Fruit fly (Drosophila melanogaster) whole organism, embryonic: ENCODE data around the gene ATPsynB.
A peak's percentile ranks its signal among the peaks of the same experiment; 100 is the strongest.

Experiments
- Atf3 ChIP-seq: fragments of 200-800 bp; sonication (Bioruptor generic); optimal IDR thresholded peaks from 3 replicates; lab custom pipeline; 2016; ENCODE audit warnings: missing biosample characterization, missing genetic modification characterization
- BEAF-32 ChIP-seq: fragments of 200-800 bp; sonication (Bioruptor generic); optimal IDR thresholded peaks from 3 replicates; lab custom pipeline; 2017; ENCODE audit warnings: missing biosample characterization, missing genetic modification characterization, mild to moderate bottlenecking, moderate library complexity, missing genetic modification reagents
- Blimp-1 ChIP-seq: fragments of 200-800 bp; sonication (Bioruptor generic); optimal IDR thresholded peaks from 3 replicates; lab custom pipeline; 2018; ENCODE audit warnings: missing biosample characterization, missing genetic modification characterization, mild to moderate bottlenecking, moderate library complexity, missing genetic modification reagents
- CG11723 ChIP-seq: fragments of 200-800 bp; sonication (Bioruptor generic); optimal IDR thresholded peaks from 2 replicates; lab custom pipeline; 2017; ENCODE audit warnings: missing biosample characterization, mild to moderate bottlenecking, missing genetic modification characterization
- CG12236 ChIP-seq: fragments of 200-800 bp; sonication (Bioruptor generic); optimal IDR thresholded peaks from 2 replicates; lab custom pipeline; 2016; ENCODE audit warnings: missing biosample characterization, missing genetic modification characterization
- CG12659 ChIP-seq: fragments of 200-800 bp; sonication (Bioruptor generic); optimal IDR thresholded peaks from 3 replicates; lab custom pipeline; 2017; ENCODE audit warnings: mild to moderate bottlenecking, missing biosample characterization, missing genetic modification reagents, missing genetic modification characterization
- CG13894 ChIP-seq: fragments of 200-800 bp; sonication (Bioruptor generic); optimal IDR thresholded peaks from 3 replicates; lab custom pipeline; 2018; ENCODE audit warnings: missing biosample characterization, mild to moderate bottlenecking, missing genetic modification characterization, moderate library complexity
- CG14050 ChIP-seq: fragments of 200-800 bp; sonication (Bioruptor generic); IDR thresholded peaks from 3 replicates; pipeline ENCODE4 v1.3.6; 2022; ENCODE audit warnings: missing biosample characterization, missing genetic modification characterization
- CG17186 ChIP-seq: fragments of 200-800 bp; sonication (Bioruptor generic); optimal IDR thresholded peaks from 3 replicates; lab custom pipeline; 2017; ENCODE audit warnings: missing biosample characterization, missing genetic modification reagents, missing genetic modification characterization
- CG17359 ChIP-seq: fragments of 200-800 bp; sonication (Bioruptor generic); optimal IDR thresholded peaks from 3 replicates; lab custom pipeline; 2018; ENCODE audit warnings: missing biosample characterization, mild to moderate bottlenecking, missing genetic modification characterization, moderate library complexity
- CG18011 ChIP-seq: fragments of 200-800 bp; sonication (Bioruptor generic); optimal IDR thresholded peaks from 2 replicates; lab custom pipeline; 2017; ENCODE audit warnings: missing biosample characterization, missing genetic modification characterization, mild to moderate bottlenecking, moderate library complexity, missing genotype
- CG18262 ChIP-seq: fragments of 200-800 bp; optimal IDR thresholded peaks from 3 replicates; lab custom pipeline; 2019; ENCODE audit warnings: missing biosample characterization, mild to moderate bottlenecking, missing genetic modification characterization, moderate library complexity
- CG18619 ChIP-seq: fragments of 200-800 bp; sonication (Bioruptor generic); optimal IDR thresholded peaks from 3 replicates; lab custom pipeline; 2017; ENCODE audit warnings: missing biosample characterization, mild to moderate bottlenecking, missing genetic modification characterization
- CG2712 ChIP-seq: fragments of 200-800 bp; optimal IDR thresholded peaks from 3 replicates; lab custom pipeline; 2019; ENCODE audit warnings: missing biosample characterization, mild to moderate bottlenecking, missing genetic modification characterization, moderate library complexity
- CG3838 ChIP-seq: fragments of 200-800 bp; sonication (Bioruptor generic); optimal IDR thresholded peaks from 3 replicates; lab custom pipeline; 2016; ENCODE audit warnings: missing biosample characterization, missing genetic modification characterization
- CG4360 ChIP-seq: fragments of 200-800 bp; sonication (Bioruptor generic); IDR thresholded peaks from 2 replicates; pipeline ENCODE4 v1.3.6; 2022; ENCODE audit warnings: missing biosample characterization, missing genetic modification characterization
- CG6765 ChIP-seq: fragments of 200-800 bp; sonication (Bioruptor generic); optimal IDR thresholded peaks from 3 replicates; lab custom pipeline; 2017; ENCODE audit warnings: missing biosample characterization, mild to moderate bottlenecking, missing genetic modification characterization
- CG7745 ChIP-seq: fragments of 200-800 bp; sonication (Bioruptor generic); optimal IDR thresholded peaks from 2 replicates; lab custom pipeline; 2018; ENCODE audit warnings: missing biosample characterization, mild to moderate bottlenecking, missing genetic modification characterization, moderate library complexity
- CG7963 ChIP-seq: fragments of 200-800 bp; sonication (Bioruptor generic); IDR thresholded peaks from 3 replicates; pipeline ENCODE4 v1.3.6; 2022; ENCODE audit warnings: missing biosample characterization, missing genetic modification characterization; ENCODE audit not compliant: partially characterized antibody
- CrebB ChIP-seq: fragments of 200-800 bp; sonication (Bioruptor generic); optimal IDR thresholded peaks from 3 replicates; lab custom pipeline; 2018; ENCODE audit warnings: missing biosample characterization, mild to moderate bottlenecking, missing genetic modification characterization
- Deaf1 ChIP-seq: fragments of 200-800 bp; optimal IDR thresholded peaks from 3 replicates; lab custom pipeline; 2019; ENCODE audit warnings: missing biosample characterization, mild to moderate bottlenecking, missing genetic modification characterization, moderate library complexity
- Drgx ChIP-seq: fragments of 200-800 bp; sonication (Bioruptor generic); IDR thresholded peaks from 2 replicates; pipeline ENCODE4 v1.3.6; 2022; ENCODE audit warnings: missing biosample characterization, missing genetic modification characterization
- E2f2 ChIP-seq: fragments of 200-800 bp; sonication (Bioruptor generic); IDR thresholded peaks from 2 replicates; pipeline ENCODE4 v1.3.6; 2022; ENCODE audit warnings: missing biosample characterization, missing genetic modification characterization
- H2.0 ChIP-seq: fragments of 200-800 bp; sonication (Bioruptor generic); IDR thresholded peaks from 2 replicates; pipeline ENCODE4 v1.3.6; 2022; ENCODE audit warnings: missing biosample characterization, missing genetic modification characterization
- MTF-1 ChIP-seq: fragments of 200-800 bp; sonication (Bioruptor generic); optimal IDR thresholded peaks from 2 replicates; lab custom pipeline; 2018; ENCODE audit warnings: missing biosample characterization, mild to moderate bottlenecking, missing genetic modification characterization, borderline replicate concordance
- Med ChIP-seq: fragments of 200-800 bp; sonication (Bioruptor generic); peaks from one replicate; lab custom pipeline; 2016; ENCODE audit warnings: missing biosample characterization, missing genetic modification characterization, mild to moderate bottlenecking, inconsistent platforms, moderate library complexity
- Mes4 ChIP-seq: fragments of 200-800 bp; sonication (Bioruptor generic); optimal IDR thresholded peaks from 2 replicates; lab custom pipeline; 2016; ENCODE audit warnings: missing biosample characterization, missing genetic modification characterization
- Opbp ChIP-seq: fragments of 200-800 bp; sonication (Bioruptor generic); IDR thresholded peaks from 3 replicates; pipeline ENCODE4 v1.3.6; 2022; ENCODE audit warnings: missing biosample characterization, missing genetic modification characterization; ENCODE audit not compliant: partially characterized antibody
- Ptx1 ChIP-seq: fragments of 200-800 bp; sonication (Bioruptor generic); IDR thresholded peaks from 2 replicates; pipeline ENCODE4 v1.3.6; 2022; ENCODE audit warnings: missing biosample characterization, missing genetic modification characterization
- Side ChIP-seq: fragments of 200-800 bp; sonication (Bioruptor generic); optimal IDR thresholded peaks from 2 replicates; lab custom pipeline; 2016; ENCODE audit warnings: missing biosample characterization, missing genetic modification characterization
- Six4 ChIP-seq: fragments of 200-800 bp; sonication (Bioruptor generic); optimal IDR thresholded peaks from 2 replicates; lab custom pipeline; 2016; ENCODE audit warnings: missing biosample characterization, missing genetic modification characterization
- Spps ChIP-seq: fragments of 200-800 bp; sonication (Bioruptor generic); optimal IDR thresholded peaks from 2 replicates; lab custom pipeline; 2018; ENCODE audit warnings: missing biosample characterization, mild to moderate bottlenecking, missing genetic modification characterization
- YL-1 ChIP-seq: fragments of 200-800 bp; sonication (Bioruptor generic); optimal IDR thresholded peaks from 3 replicates; lab custom pipeline; 2017; ENCODE audit warnings: missing biosample characterization, mild to moderate bottlenecking, missing genetic modification characterization
- abd-A ChIP-seq: fragments of 200-800 bp; sonication (Bioruptor generic); optimal IDR thresholded peaks from 3 replicates; lab custom pipeline; 2019; ENCODE audit warnings: missing biosample characterization, mild to moderate bottlenecking, missing genetic modification characterization, moderate library complexity
- bowl ChIP-seq: fragments of 200-800 bp; sonication (Bioruptor generic); IDR thresholded peaks from 2 replicates; pipeline ENCODE4 v1.3.6; 2022; ENCODE audit warnings: missing biosample characterization, missing genetic modification characterization
- bsh ChIP-seq, 2 experiments: fragments of 200-800 bp; sonication (Bioruptor generic); optimal IDR thresholded peaks; 2 replicates each; lab custom pipeline; 2017 to 2018; ENCODE audit warnings: mild to moderate bottlenecking in 2 of 2, missing biosample characterization in 2 of 2, missing genetic modification characterization in 2 of 2, moderate library complexity in 1 of 2
- dmrt11E ChIP-seq: fragments of 200-800 bp; sonication (Bioruptor generic); optimal IDR thresholded peaks from 3 replicates; lab custom pipeline; 2018; ENCODE audit warnings: missing biosample characterization, mild to moderate bottlenecking, missing genetic modification characterization, moderate library complexity
- en ChIP-seq: fragments of 200-800 bp; sonication (Bioruptor generic); optimal IDR thresholded peaks from 2 replicates; lab custom pipeline; 2016; ENCODE audit warnings: missing biosample characterization, missing genetic modification characterization
- knrl ChIP-seq: fragments of 200-800 bp; sonication (Bioruptor generic); IDR thresholded peaks from 3 replicates; pipeline ENCODE4 v1.3.6; 2022; ENCODE audit warnings: missing biosample characterization, missing genetic modification characterization; ENCODE audit not compliant: partially characterized antibody
- otp ChIP-seq: fragments of 200-800 bp; sonication (Bioruptor generic); IDR thresholded peaks from 3 replicates; pipeline ENCODE4, ENCODE4 v1.3.6; 2022; ENCODE audit warnings: missing biosample characterization, missing genetic modification characterization
- prd ChIP-seq, 3 experiments: fragments of >200 bp in 2 of 3; fragments of 200-800 bp in 1 of 3; sonication (Bioruptor generic) in 1 of 3; optimal IDR thresholded peaks in 2 of 3; IDR thresholded peaks in 1 of 3; 2 replicates in 2 of 3; 3 replicates in 1 of 3; pipeline versions ENCODE4 v1.3.6 to Lab custom; 2017 to 2022; ENCODE audit warnings: missing biosample characterization in 1 of 3, missing genetic modification characterization in 1 of 3
- sens ChIP-seq: fragments of 200-800 bp; sonication (Bioruptor generic); peaks from one replicate; lab custom pipeline; 2016; ENCODE audit warnings: missing biosample characterization, missing genetic modification characterization
- so ChIP-seq: fragments of 200-800 bp; sonication (Bioruptor generic); IDR thresholded peaks from 3 replicates; pipeline ENCODE4 v1.3.6; 2022; ENCODE audit warnings: missing biosample characterization, missing genetic modification characterization
- sob ChIP-seq: fragments of 200-800 bp; sonication (Bioruptor generic); IDR thresholded peaks from 2 replicates; pipeline ENCODE4 v1.3.6; 2022; ENCODE audit warnings: missing biosample characterization, missing genetic modification characterization
- sqz ChIP-seq: fragments of 200-800 bp; sonication (Bioruptor generic); optimal IDR thresholded peaks from 3 replicates; lab custom pipeline; 2018; ENCODE audit warnings: missing biosample characterization, mild to moderate bottlenecking, missing genetic modification characterization
- toy ChIP-seq: fragments of 200-800 bp; sonication (Bioruptor generic); IDR thresholded peaks from 2 replicates; pipeline ENCODE4 v1.3.6; 2022; ENCODE audit warnings: missing biosample characterization, missing genetic modification characterization
- ttk ChIP-seq: fragments of 200-800 bp; sonication (Bioruptor generic); IDR thresholded peaks from 2 replicates; pipeline ENCODE4 v2.1.2; 2022; ENCODE audit warnings: missing biosample characterization, missing genetic modification characterization

The ATPsynB gene

dm6 chr3L:9744060-9744549 is 14.3 kb downstream of the ATPsynB start (continued):
- TF ChIP-seq CG12659 (GFP tag; lab: Kevin White, UChicago) (peak; percentile 80), dmrt11E (peak; percentile 77), Deaf1 (tag; lab: Kevin White, UChicago) (peak; percentile 72), Spps (peak; percentile 70)

DNA sequence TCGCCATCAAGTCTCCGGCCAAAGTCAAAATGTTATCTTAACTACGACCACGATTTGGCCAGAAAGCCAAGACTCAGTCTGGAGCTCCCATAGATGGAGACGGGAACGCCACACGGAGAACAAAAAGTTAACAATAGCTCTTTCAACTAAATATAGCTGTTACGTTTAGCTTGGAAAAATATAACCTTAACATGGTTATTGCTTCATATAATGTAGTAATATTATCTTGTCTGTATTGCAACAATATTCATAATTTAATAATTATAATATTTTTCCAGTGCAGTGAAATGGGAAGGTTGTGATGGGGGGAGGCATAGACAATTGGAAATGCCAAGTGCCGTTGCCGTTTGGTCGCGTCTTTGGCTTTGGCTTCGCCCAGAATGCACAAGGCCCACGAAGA is 15.6 kb downstream of the ATPsynB start:
- TF ChIP-seq CG18262 (tag; lab: Kevin White, UChicago), result no peak
- peak; percentile 8 to 9 for TF ChIP-seq bsh (GFP tag; optimal IDR thresholded peaks at IDR 0.05; lab: Kevin White, UChicago)
- peak; percentile 66 for TF ChIP-seq sens (GFP tag; lab: Kevin White, UChicago)
- peak; percentile 11 for TF ChIP-seq Blimp-1
- TF ChIP-seq sob (GFP tag; lab: Robert Waterston, UW), result no peak
- no peak for TF ChIP-seq en (GFP tag; lab: Kevin White, UChicago)
- TF ChIP-seq Side (GFP tag; lab: Kevin White, UChicago), result no peak
- TF ChIP-seq Drgx (GFP tag; lab: Robert Waterston, UW), result peak; percentile 79
- TF ChIP-seq CG2712, result peak; percentile 31

DNA sequence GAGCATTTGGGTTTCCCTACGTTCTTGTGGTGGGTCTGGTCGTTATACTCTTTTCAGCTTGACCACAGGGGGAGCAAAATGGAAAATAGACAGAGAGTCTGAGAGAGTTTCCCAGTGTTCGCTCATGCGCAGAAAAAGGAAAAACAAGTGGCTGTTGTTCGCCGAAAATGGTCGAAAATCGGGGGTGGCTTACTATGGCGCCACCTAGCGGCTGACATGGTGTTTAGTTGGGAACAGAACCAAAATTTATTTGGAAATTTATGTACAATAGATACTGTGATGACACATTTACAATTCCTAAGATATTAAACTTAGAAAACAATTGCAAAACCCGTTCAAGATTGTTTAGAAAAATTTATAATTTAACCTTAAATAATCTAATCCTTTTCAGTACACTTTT is 21.8 kb downstream of the ATPsynB start:
- no peak for TF ChIP-seq YL-1
- TF ChIP-seq so (GFP tag; lab: Robert Waterston, UW), result no peak
- TF ChIP-seq Atf3 (GFP tag; lab: Kevin White, UChicago), result no peak
- no peak for TF ChIP-seq CG17186 (GFP tag; lab: Kevin White, UChicago)
- no peak for TF ChIP-seq bowl (GFP tag; lab: Robert Waterston, UW)
- TF ChIP-seq CG6765 (GFP tag; lab: Kevin White, UChicago), result no peak
- no peak for TF ChIP-seq CG18011 (GFP tag; lab: Kevin White, UChicago)
- TF ChIP-seq CG14050 (GFP tag; lab: Robert Waterston, UW), result no peak
- TF ChIP-seq BEAF-32, result no peak
- TF ChIP-seq otp (GFP tag; lab: Robert Waterston, UW), result no peak
- TF ChIP-seq H2.0, result 0 out of 2 replicates have a peak, but pooled peaks have one; percentile 13
- 0 out of 3 replicates have a peak, but pooled peaks have one; percentile 30 for TF ChIP-seq knrl (GFP tag; lab: Robert Waterston, UW)
- TF ChIP-seq ttk (GFP tag; lab: Robert Waterston, UW), result peak; percentile 25; the same call in 1 of the 2 replicates
- no peak for TF ChIP-seq MTF-1
- TF ChIP-seq CG7963 (GFP tag; lab: Robert Waterston, UW), result no peak
- TF ChIP-seq sqz (GFP tag; lab: Kevin White, UChicago), result no peak
- TF ChIP-seq toy, result no peak
- TF ChIP-seq CG4360, result no peak
- peak; percentile 17 for TF ChIP-seq abd-A (tag; lab: Kevin White, UChicago)
- TF ChIP-seq CG3838 (GFP tag; lab: Kevin White, UChicago), result no peak
- TF ChIP-seq Mes4 (GFP tag; lab: Kevin White, UChicago), result no peak
- TF ChIP-seq Ptx1, result 0 out of 2 replicates have a peak, but pooled peaks have one; percentile 24
- TF ChIP-seq CG7745, result no peak
- TF ChIP-seq CG2712, result peak; percentile 26
- peak; percentile 48 for TF ChIP-seq Med (GFP tag; lab: Kevin White, UChicago)
- no peak for TF ChIP-seq CrebB
- no peak for TF ChIP-seq CG13894 (tag; lab: Kevin White, UChicago)
- no peak for TF ChIP-seq CG17359
- TF ChIP-seq CG11723, result no peak
- no peak for TF ChIP-seq prd (optimal IDR thresholded peaks at IDR 0.05; lab: Kevin White, UChicago)
- 0 out of 3 replicates have a peak, but pooled peaks have one; percentile 4 for TF ChIP-seq prd (GFP tag; IDR thresholded peaks at IDR 0.05; lab: Robert Waterston, UW)
- TF ChIP-seq Opbp (GFP tag; lab: Robert Waterston, UW), result 0 out of 3 replicates have a peak, but pooled peaks have one; percentile 41
- no peak for TF ChIP-seq E2f2
- no peak for TF ChIP-seq CG18619 (GFP tag; lab: Kevin White, UChicago)
- no peak for TF ChIP-seq Six4 (GFP tag; lab: Kevin White, UChicago)
- TF ChIP-seq CG12236, result no peak
